Fruit fly (Drosophila melanogaster) whole organism, pupa: ENCODE data around the gene CG10803.

ENCODE experiments used
- CG10348 ChIP-seq: fragments of 200-800 bp; sonication (Bioruptor generic); IDR thresholded peaks from 2 replicates; pipeline ENCODE4 v1.3.6; 2022; ENCODE audit warnings: missing biosample characterization, missing genetic modification characterization
- CG17806 ChIP-seq: fragments of 200-800 bp; sonication (Bioruptor generic); optimal IDR thresholded peaks from 2 replicates; lab custom pipeline; 2018; ENCODE audit warnings: missing biosample characterization, mild to moderate bottlenecking, missing genetic modification characterization, moderate library complexity
- CG32121 ChIP-seq: fragments of 200-800 bp; sonication (Bioruptor generic); IDR thresholded peaks from 2 replicates; pipeline ENCODE4 v1.3.6; 2022; ENCODE audit warnings: missing biosample characterization, missing genetic modification characterization
- CG4496 ChIP-seq: fragments of 200-800 bp; sonication (Bioruptor generic); IDR thresholded peaks from 3 replicates; pipeline ENCODE4 v1.3.6; 2022; ENCODE audit warnings: missing biosample characterization, missing genetic modification characterization

DNA sequence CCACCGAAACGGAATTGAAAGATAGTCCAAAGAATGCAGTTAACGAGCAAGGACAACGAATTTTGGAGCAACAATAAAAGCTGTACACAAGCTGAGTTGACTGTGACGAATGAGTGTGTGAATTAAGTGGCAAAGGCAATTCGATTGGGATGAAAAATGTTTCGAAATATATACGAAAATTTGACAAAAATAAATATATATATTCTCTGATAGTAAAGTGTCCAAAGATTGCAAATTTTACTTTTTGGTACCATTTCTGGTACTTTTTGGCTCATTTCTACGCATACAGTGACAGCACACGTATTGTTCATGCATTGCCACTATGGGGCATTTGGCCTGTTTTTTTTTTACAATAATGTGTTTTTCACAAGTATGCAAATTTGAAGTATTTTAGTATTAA lies 21.5 kb upstream of the CG10803 start, which contains the start of gene CG16781:
- TF ChIP-seq CG17806 (tag; lab: Kevin White, UChicago) (no peak), CG10348 (GFP tag; lab: Robert Waterston, UW) (no peak), CG32121 (GFP tag; lab: Robert Waterston, UW) (no peak), CG4496 (no peak)
